Fruit fly (Drosophila melanogaster) whole organism, embryonic: ENCODE results near the gene Cep164.

ENCODE experiments used
- Ada2b ChIP-seq: fragments of 200-800 bp; sonication (Bioruptor generic); IDR thresholded peaks from 2 replicates; pipeline ENCODE4 v1.3.6; 2022; ENCODE audit warnings: missing biosample characterization, missing genetic modification characterization
- Atf3 ChIP-seq: fragments of 200-800 bp; sonication (Bioruptor generic); optimal IDR thresholded peaks from 3 replicates; lab custom pipeline; 2016; ENCODE audit warnings: missing biosample characterization, missing genetic modification characterization
- Bgb ChIP-seq: fragments of 200-800 bp; sonication (Bioruptor generic); IDR thresholded peaks from 2 replicates; pipeline ENCODE4 v1.3.6; 2022; ENCODE audit warnings: missing biosample characterization, missing genetic modification characterization; ENCODE audit not compliant: partially characterized antibody
- CG1024 ChIP-seq: fragments of 200-800 bp; sonication (Bioruptor generic); IDR thresholded peaks from 2 replicates; pipeline ENCODE4 v1.3.6; 2022; ENCODE audit warnings: missing biosample characterization, missing genetic modification characterization
- CG10654 ChIP-seq: fragments of 200-800 bp; sonication (Bioruptor generic); optimal IDR thresholded peaks from 2 replicates; lab custom pipeline; 2016; ENCODE audit warnings: missing biosample characterization, missing genetic modification characterization
- CG12104 ChIP-seq: fragments of 200-800 bp; sonication (Bioruptor generic); optimal IDR thresholded peaks from 3 replicates; lab custom pipeline; 2016; ENCODE audit warnings: missing biosample characterization, missing genetic modification characterization
- CG15696 ChIP-seq: fragments of 200-800 bp; sonication (Bioruptor generic); optimal IDR thresholded peaks from 2 replicates; lab custom pipeline; 2019; ENCODE audit warnings: missing biosample characterization, mild to moderate bottlenecking, missing genetic modification characterization, moderate library complexity
- CG17802 ChIP-seq: fragments of 200-800 bp; sonication (Bioruptor generic); optimal IDR thresholded peaks from 2 replicates; lab custom pipeline; 2018; ENCODE audit warnings: missing biosample characterization, mild to moderate bottlenecking, missing genetic modification characterization, moderate library complexity
- CG17829 ChIP-seq: fragments of 200-800 bp; optimal IDR thresholded peaks from 2 replicates; lab custom pipeline; 2019; ENCODE audit warnings: missing biosample characterization, mild to moderate bottlenecking, missing genetic modification characterization, moderate library complexity
- CG2129 ChIP-seq: fragments of 200-800 bp; sonication (Bioruptor generic); IDR thresholded peaks from 2 replicates; pipeline ENCODE4 v1.3.6; 2022; ENCODE audit warnings: missing biosample characterization, missing genetic modification characterization; ENCODE audit not compliant: partially characterized antibody
- CG3163 ChIP-seq: fragments of 200-800 bp; sonication (Bioruptor generic); optimal IDR thresholded peaks from 3 replicates; lab custom pipeline; 2016; ENCODE audit warnings: missing biosample characterization, missing genetic modification characterization
- CG32767 ChIP-seq: fragments of 200-800 bp; sonication (Bioruptor generic); IDR thresholded peaks from 2 replicates; pipeline ENCODE4 v1.3.6; 2022; ENCODE audit warnings: missing biosample characterization, missing genetic modification characterization
- CG4707 ChIP-seq: fragments of 200-800 bp; sonication (Bioruptor generic); optimal IDR thresholded peaks from 2 replicates; lab custom pipeline; 2018; ENCODE audit warnings: missing biosample characterization, mild to moderate bottlenecking, missing genetic modification characterization, moderate library complexity
- CG4820 ChIP-seq: fragments of 200-800 bp; sonication (Bioruptor generic); optimal IDR thresholded peaks from 3 replicates; lab custom pipeline; 2016; ENCODE audit warnings: missing biosample characterization, missing genetic modification characterization
- CG6689 ChIP-seq: fragments of 200-800 bp; sonication (Bioruptor generic); IDR thresholded peaks from 2 replicates; pipeline ENCODE4 v1.3.6; 2022; ENCODE audit warnings: missing biosample characterization, missing genetic modification characterization
- CG8089 ChIP-seq: fragments of 200-800 bp; sonication (Bioruptor generic); optimal IDR thresholded peaks from 3 replicates; lab custom pipeline; 2016; ENCODE audit warnings: missing biosample characterization, missing genetic modification characterization
- CG9727 ChIP-seq: fragments of 200-800 bp; sonication (Bioruptor generic); optimal IDR thresholded peaks from 3 replicates; lab custom pipeline; 2017; ENCODE audit warnings: missing biosample characterization, mild to moderate bottlenecking, missing genetic modification characterization
- CkIIα-i1 ChIP-seq: fragments of 200-800 bp; sonication (Bioruptor generic); IDR thresholded peaks from 2 replicates; pipeline ENCODE4 v1.3.6; 2022; ENCODE audit warnings: missing biosample characterization, missing genetic modification characterization
- D19A ChIP-seq: fragments of 200-800 bp; optimal IDR thresholded peaks from 3 replicates; lab custom pipeline; 2019; ENCODE audit warnings: missing biosample characterization, mild to moderate bottlenecking, missing genetic modification characterization, moderate library complexity
- Dad ChIP-seq: fragments of 200-800 bp; sonication (Bioruptor generic); optimal IDR thresholded peaks from 3 replicates; lab custom pipeline; 2016; ENCODE audit warnings: missing biosample characterization, missing genetic modification characterization
- Dip3 ChIP-seq: fragments of 200-800 bp; sonication (Bioruptor generic); optimal IDR thresholded peaks from 3 replicates; lab custom pipeline; 2016; ENCODE audit warnings: missing biosample characterization, missing genetic modification characterization
- HLH4C ChIP-seq: fragments of 200-800 bp; sonication (Bioruptor generic); IDR thresholded peaks from 3 replicates; pipeline ENCODE4 v1.3.6; 2022; ENCODE audit warnings: missing biosample characterization, missing genetic modification characterization; ENCODE audit not compliant: partially characterized antibody
- Hr78 ChIP-seq, 2 experiments: fragments of 200-800 bp in 1 of 2; fragments of >200 bp in 1 of 2; sonication (Bioruptor generic) in 1 of 2; optimal IDR thresholded peaks; 2 replicates each; lab custom pipeline; 2017 to 2019; ENCODE audit warnings: missing biosample characterization in 2 of 2, missing genetic modification characterization in 2 of 2, mild to moderate bottlenecking in 1 of 2, moderate library complexity in 1 of 2
- Lim3 ChIP-seq: fragments of 200-800 bp; sonication (Bioruptor generic); IDR thresholded peaks from 2 replicates; pipeline ENCODE4 v1.3.6; 2022; ENCODE audit warnings: missing biosample characterization, missing genetic modification characterization
- MBD-R2 ChIP-seq: fragments of 200-800 bp; sonication (Bioruptor generic); IDR thresholded peaks from 2 replicates; pipeline ENCODE4 v1.3.6; 2022; ENCODE audit warnings: missing biosample characterization, missing genetic modification characterization
- MTF-1 ChIP-seq: fragments of 200-800 bp; sonication (Bioruptor generic); optimal IDR thresholded peaks from 2 replicates; lab custom pipeline; 2018; ENCODE audit warnings: missing biosample characterization, mild to moderate bottlenecking, missing genetic modification characterization, borderline replicate concordance
- Myb ChIP-seq: fragments of 200-800 bp; sonication (Bioruptor generic); optimal IDR thresholded peaks from 2 replicates; lab custom pipeline; 2016; ENCODE audit warnings: missing biosample characterization, missing genetic modification characterization
- PHDP ChIP-seq: fragments of 200-800 bp; sonication (Bioruptor generic); optimal IDR thresholded peaks from 3 replicates; lab custom pipeline; 2018; ENCODE audit warnings: missing biosample characterization, mild to moderate bottlenecking, missing genetic modification characterization, moderate library complexity
- Poxn ChIP-seq: fragments of 200-800 bp; sonication (Bioruptor generic); IDR thresholded peaks from 2 replicates; pipeline ENCODE4 v1.3.6; 2022; ENCODE audit warnings: missing biosample characterization, missing genetic modification characterization
- Ravus ChIP-seq: fragments of 200-800 bp; sonication (Bioruptor generic); IDR thresholded peaks from 2 replicates; pipeline ENCODE4 v1.3.6; 2022; ENCODE audit warnings: missing biosample characterization, missing genetic modification characterization
- Taf1 ChIP-seq: fragments of 200-800 bp; sonication (Bioruptor generic); IDR thresholded peaks from 2 replicates; pipeline ENCODE4 v1.3.6; 2022; ENCODE audit warnings: missing biosample characterization, missing genetic modification characterization
- Trl ChIP-seq, 3 experiments: fragments of >200 bp in 2 of 3; fragments of 200-800 bp in 1 of 3; sonication (Bioruptor generic) in 1 of 3; optimal IDR thresholded peaks; 2 replicates in 1 of 3; 3 replicates in 2 of 3; lab custom pipeline; 2016 to 2017; ENCODE audit warnings: missing biosample characterization in 1 of 3, missing genetic modification characterization in 1 of 3
- abd-A ChIP-seq: fragments of 200-800 bp; sonication (Bioruptor generic); optimal IDR thresholded peaks from 3 replicates; lab custom pipeline; 2019; ENCODE audit warnings: missing biosample characterization, mild to moderate bottlenecking, missing genetic modification characterization, moderate library complexity
- bigmax ChIP-seq: fragments of 200-800 bp; sonication (Bioruptor generic); optimal IDR thresholded peaks from 2 replicates; lab custom pipeline; 2018; ENCODE audit warnings: missing biosample characterization, mild to moderate bottlenecking, missing genetic modification characterization
- cad ChIP-seq: fragments of >200 bp; optimal IDR thresholded peaks from 2 replicates; lab custom pipeline; 2017; ENCODE audit warnings: missing biosample characterization, missing genetic modification characterization
- cas ChIP-seq: fragments of 200-800 bp; sonication (Bioruptor generic); IDR thresholded peaks from 2 replicates; pipeline ENCODE4 v1.3.6; 2022; ENCODE audit warnings: missing biosample characterization, missing genetic modification characterization
- chn ChIP-seq: fragments of 200-800 bp; sonication (Bioruptor generic); optimal IDR thresholded peaks from 2 replicates; lab custom pipeline; 2016; ENCODE audit warnings: missing biosample characterization, missing genetic modification characterization
- crp ChIP-seq, 2 experiments: fragments of 200-800 bp; sonication (Bioruptor generic); optimal IDR thresholded peaks; 2 replicates in 1 of 2; 3 replicates in 1 of 2; lab custom pipeline; 2017; ENCODE audit warnings: missing biosample characterization in 2 of 2, missing genetic modification characterization in 2 of 2, mild to moderate bottlenecking in 1 of 2, moderate library complexity in 1 of 2
- da ChIP-seq: fragments of 200-800 bp; sonication (Bioruptor generic); optimal IDR thresholded peaks from 2 replicates; lab custom pipeline; 2016; ENCODE audit warnings: missing biosample characterization, missing genetic modification characterization
- gem ChIP-seq: fragments of 200-800 bp; sonication (Bioruptor generic); optimal IDR thresholded peaks from 2 replicates; lab custom pipeline; 2019; ENCODE audit warnings: missing biosample characterization, mild to moderate bottlenecking, missing genetic modification characterization, moderate library complexity
- gsb-n ChIP-seq: fragments of 200-800 bp; sonication (Bioruptor generic); optimal IDR thresholded peaks from 3 replicates; lab custom pipeline; 2018; ENCODE audit warnings: missing biosample characterization, mild to moderate bottlenecking, missing genetic modification characterization
- hkb ChIP-seq, 2 experiments: fragments of 200-800 bp in 1 of 2; fragments of >200 bp in 1 of 2; sonication (Bioruptor generic) in 1 of 2; IDR thresholded peaks in 1 of 2; optimal IDR thresholded peaks in 1 of 2; 2 replicates each; pipeline versions ENCODE4 v1.3.6 to Lab custom; 2017 to 2022; ENCODE audit warnings: missing biosample characterization in 1 of 2, missing genetic modification characterization in 1 of 2
- lilli ChIP-seq: fragments of 200-800 bp; sonication (Bioruptor generic); optimal IDR thresholded peaks from 3 replicates; lab custom pipeline; 2016; ENCODE audit warnings: missing biosample characterization, missing genetic modification characterization
- nerfin-2 ChIP-seq: fragments of 200-800 bp; sonication (Bioruptor generic); IDR thresholded peaks from 2 replicates; pipeline ENCODE4 v1.3.6; 2022; ENCODE audit warnings: missing biosample characterization, missing genetic modification characterization; ENCODE audit not compliant: partially characterized antibody
- otp ChIP-seq: fragments of 200-800 bp; sonication (Bioruptor generic); IDR thresholded peaks from 3 replicates; pipeline ENCODE4, ENCODE4 v1.3.6; 2022; ENCODE audit warnings: missing biosample characterization, missing genetic modification characterization
- pfk ChIP-seq: fragments of 200-800 bp; sonication (Bioruptor generic); optimal IDR thresholded peaks from 2 replicates; lab custom pipeline; 2018; ENCODE audit warnings: missing biosample characterization, mild to moderate bottlenecking, missing genetic modification characterization, moderate library complexity
- pho ChIP-seq: fragments of 200-800 bp; sonication (Bioruptor generic); optimal IDR thresholded peaks from 2 replicates; lab custom pipeline; 2016; ENCODE audit warnings: missing biosample characterization, missing genetic modification characterization
- row ChIP-seq: fragments of 200-800 bp; sonication (Bioruptor generic); IDR thresholded peaks from 3 replicates; pipeline ENCODE4 v1.3.6; 2022; ENCODE audit warnings: missing biosample characterization, missing genetic modification characterization
- sug ChIP-seq: fragments of 200-800 bp; optimal IDR thresholded peaks from 2 replicates; lab custom pipeline; 2019; ENCODE audit warnings: missing biosample characterization, mild to moderate bottlenecking, missing genetic modification characterization, moderate library complexity
- tap ChIP-seq: fragments of 200-800 bp; optimal IDR thresholded peaks from 3 replicates; lab custom pipeline; 2019; ENCODE audit warnings: missing biosample characterization, mild to moderate bottlenecking, missing genetic modification characterization, moderate library complexity
- vnd ChIP-seq: fragments of 200-800 bp; sonication (Bioruptor generic); IDR thresholded peaks from 3 replicates; pipeline ENCODE4 v1.3.6; 2022; ENCODE audit warnings: missing biosample characterization, missing genetic modification characterization; ENCODE audit not compliant: partially characterized antibody

Cep164 gene

dm6 chrX:15934226-15934547 is 48.6 kb downstream of the Cep164 start (continued):
- TF ChIP-seq abd-A (tag; lab: Kevin White, UChicago) (no peak), CG17802 (peak; percentile 88), CG4820 (GFP tag; lab: Kevin White, UChicago) (no peak), cas (GFP tag; lab: Robert Waterston, UW) (no peak), cad (GFP tag; lab: Kevin White, UChicago) (no peak), Trl (optimal IDR thresholded peaks at IDR 0.05; lab: Kevin White, UChicago) (no peak), Trl (GFP tag; optimal IDR thresholded peaks at IDR 0.05; lab: Kevin White, UChicago) (no peak), CG8089 (GFP tag; lab: Kevin White, UChicago) (no peak), PHDP (tag; lab: Kevin White, UChicago) (no peak), CG3163 (no peak), Atf3 (GFP tag; lab: Kevin White, UChicago) (no peak), Taf1 (no peak), Bgb (GFP tag; lab: Robert Waterston, UW) (no peak), bigmax (GFP tag; lab: Kevin White, UChicago) (no peak), Dad (no peak), Dip3 (GFP tag; lab: Kevin White, UChicago) (no peak), CG2129 (GFP tag; lab: Robert Waterston, UW) (no peak), Ravus (GFP tag; lab: Robert Waterston, UW) (no peak), Myb (GFP tag; lab: Kevin White, UChicago) (no peak), CkIIα-i1 (GFP tag; lab: Robert Waterston, UW) (no peak), MTF-1 (no peak), row (GFP tag; lab: Robert Waterston, UW) (peak; percentile 61), tap (tag; lab: Kevin White, UChicago) (no peak), gem (tag; lab: Kevin White, UChicago) (no peak), MBD-R2 (GFP tag; lab: Robert Waterston, UW) (no peak), CG10654 (no peak), Poxn (GFP tag; lab: Robert Waterston, UW) (no peak), HLH4C (GFP tag; lab: Robert Waterston, UW) (no peak), vnd (GFP tag; lab: Robert Waterston, UW) (no peak), nerfin-2 (GFP tag; lab: Robert Waterston, UW) (no peak), hkb (optimal IDR thresholded peaks at IDR 0.05; lab: Kevin White, UChicago) (no peak), hkb (GFP tag; IDR thresholded peaks at IDR 0.05; lab: Robert Waterston, UW) (no peak), crp (GFP tag; optimal IDR thresholded peaks at IDR 0.05; lab: Kevin White, UChicago) (no peak), chn (GFP tag; lab: Kevin White, UChicago) (no peak), CG4707 (GFP tag; lab: Kevin White, UChicago) (no peak), Lim3 (no peak), Hr78 (GFP tag; optimal IDR thresholded peaks at IDR 0.05; lab: Kevin White, UChicago) (no peak), CG9727 (GFP tag; lab: Kevin White, UChicago) (no peak), D19A (tag; lab: Kevin White, UChicago) (peak; percentile 98), pho (no peak), otp (GFP tag; lab: Robert Waterston, UW) (no peak), Ada2b (GFP tag; lab: Robert Waterston, UW) (no peak), CG17829 (tag; lab: Kevin White, UChicago) (peak; percentile 28), CG15696 (tag; lab: Kevin White, UChicago) (no peak), pfk (peak; percentile 84), CG32767 (GFP tag; lab: Robert Waterston, UW) (no peak), CG6689 (no peak), da (GFP tag; lab: Kevin White, UChicago) (no peak), lilli (no peak), gsb-n (tag; lab: Kevin White, UChicago) (no peak), CG12104 (no peak), CG1024 (GFP tag; lab: Robert Waterston, UW) (peak; percentile 89), sug (tag; lab: Kevin White, UChicago) (no peak)
